Worm (Caenorhabditis elegans) whole organism, late embryonic: ENCODE data around the gene Y62E10A.6.
A peak's percentile ranks its signal among the peaks of the same experiment; 100 is the strongest.

Experiments
- C08G9.2 ChIP-seq: sonication (generic microtip); optimal IDR thresholded peaks from 2 replicates; lab custom pipeline; 2016; ENCODE audit warnings: mild to moderate bottlenecking, missing genetic modification characterization, moderate library complexity, missing compliant biosample characterization
- F13H6.1 ChIP-seq: sonication (generic microtip); optimal IDR thresholded peaks from 2 replicates; lab custom pipeline; 2016; ENCODE audit warnings: missing genetic modification characterization, missing compliant biosample characterization
- ahr-1 ChIP-seq: sonication (generic microtip); optimal IDR thresholded peaks from 2 replicates; lab custom pipeline; 2016; ENCODE audit warnings: missing genetic modification characterization, missing compliant biosample characterization
- ama-1 ChIP-seq: fragments of 150-350 bp; optimal IDR thresholded peaks from 2 replicates; lab custom pipeline; 2014
- ceh-18 ChIP-seq: sonication (generic microtip); optimal IDR thresholded peaks from 2 replicates; lab custom pipeline; 2016; ENCODE audit warnings: missing genetic modification characterization, missing compliant biosample characterization
- ceh-2 ChIP-seq: sonication (generic microtip); optimal IDR thresholded peaks from 2 replicates; lab custom pipeline; 2016; ENCODE audit warnings: missing genotype, missing genetic modification characterization, missing compliant biosample characterization
- ceh-31 ChIP-seq: sonication (generic microtip); optimal IDR thresholded peaks from 2 replicates; lab custom pipeline; 2016; ENCODE audit warnings: missing genetic modification characterization, missing compliant biosample characterization
- ceh-34 ChIP-seq: sonication (generic microtip); optimal IDR thresholded peaks from 2 replicates; lab custom pipeline; 2016; ENCODE audit warnings: mild to moderate bottlenecking, missing genetic modification characterization, missing compliant biosample characterization
- ceh-45 ChIP-seq: fragments of 200-800 bp; sonication (Bioruptor generic); IDR thresholded peaks from 2 replicates; pipeline ENCODE4 v1.3.6; 2022; ENCODE audit warnings: missing genetic modification reagents, missing genetic modification characterization, missing compliant biosample characterization
- ceh-48 ChIP-seq: sonication (generic microtip); optimal IDR thresholded peaks from 2 replicates; lab custom pipeline; 2016; ENCODE audit warnings: missing genetic modification characterization, inconsistent platforms, missing compliant biosample characterization
- ceh-6 ChIP-seq: fragments of 200-800 bp; sonication (Bioruptor generic); optimal IDR thresholded peaks from 2 replicates; lab custom pipeline; 2018; ENCODE audit warnings: mild to moderate bottlenecking, missing genetic modification characterization, missing compliant biosample characterization
- che-1 ChIP-seq: sonication (generic microtip); optimal IDR thresholded peaks from 2 replicates; lab custom pipeline; 2016; ENCODE audit warnings: mild to moderate bottlenecking, missing genetic modification characterization, missing compliant biosample characterization
- dmd-4 ChIP-seq: sonication (generic microtip); optimal IDR thresholded peaks from 2 replicates; lab custom pipeline; 2016; ENCODE audit warnings: borderline replicate concordance, missing genetic modification characterization, missing compliant biosample characterization
- elt-2 ChIP-seq: sonication (generic microtip); optimal IDR thresholded peaks from 2 replicates; lab custom pipeline; 2016; ENCODE audit warnings: missing genetic modification reagents, missing genetic modification characterization, missing compliant biosample characterization
- fax-1 ChIP-seq: sonication (generic microtip); optimal IDR thresholded peaks from 2 replicates; lab custom pipeline; 2016; ENCODE audit warnings: missing genotype, missing genetic modification characterization, missing compliant biosample characterization
- fkh-10 ChIP-seq: fragments of 150-350 bp; optimal IDR thresholded peaks from 2 replicates; lab custom pipeline; 2014; ENCODE audit warnings: missing biosample characterization, missing genetic modification reagents, missing genetic modification characterization
- hlh-13 ChIP-seq: fragments of 200-800 bp; sonication (Bioruptor generic); optimal IDR thresholded peaks from 2 replicates; lab custom pipeline; 2018; ENCODE audit warnings: mild to moderate bottlenecking, missing genetic modification characterization, missing compliant biosample characterization
- hlh-6 ChIP-seq: sonication (generic microtip); optimal IDR thresholded peaks from 2 replicates; lab custom pipeline; 2016; ENCODE audit warnings: missing genotype, missing genetic modification characterization, missing compliant biosample characterization
- hlh-8 ChIP-seq: sonication (generic microtip); optimal IDR thresholded peaks from 2 replicates; lab custom pipeline; 2016; ENCODE audit warnings: missing genotype, missing genetic modification characterization, missing compliant biosample characterization
- madf-2 ChIP-seq: sonication (generic microtip); optimal IDR thresholded peaks from 2 replicates; lab custom pipeline; 2017; ENCODE audit warnings: missing genetic modification characterization, missing compliant biosample characterization
- mec-3 ChIP-seq: sonication (generic microtip); optimal IDR thresholded peaks from 2 replicates; lab custom pipeline; 2016; ENCODE audit warnings: borderline replicate concordance, missing genetic modification characterization, missing compliant biosample characterization
- nfya-1 ChIP-seq: sonication (generic microtip); optimal IDR thresholded peaks from 2 replicates; lab custom pipeline; 2017; ENCODE audit warnings: missing genetic modification characterization, mild to moderate bottlenecking, missing compliant biosample characterization, antibody characterized with exemption, moderate library complexity
- npax-4 ChIP-seq: sonication (generic microtip); optimal IDR thresholded peaks from 2 replicates; lab custom pipeline; 2016; ENCODE audit warnings: missing genetic modification characterization, missing compliant biosample characterization
- odd-2 ChIP-seq: sonication (generic microtip); optimal IDR thresholded peaks from 2 replicates; lab custom pipeline; 2017; ENCODE audit warnings: antibody characterized with exemption, mild to moderate bottlenecking, missing genetic modification characterization, missing compliant biosample characterization
- pax-1 ChIP-seq: fragments of 150-350 bp; optimal IDR thresholded peaks from 2 replicates; lab custom pipeline; 2014; ENCODE audit warnings: missing biosample characterization, missing genetic modification characterization
- pros-1 ChIP-seq: fragments of 150-350 bp; optimal IDR thresholded peaks from 2 replicates; lab custom pipeline; 2014; ENCODE audit warnings: missing biosample characterization, missing genetic modification reagents, missing genetic modification characterization
- ref-2 ChIP-seq: sonication (generic microtip); optimal IDR thresholded peaks from 2 replicates; lab custom pipeline; 2016; ENCODE audit warnings: missing genetic modification characterization, missing compliant biosample characterization
- rnt-1 ChIP-seq: sonication (generic microtip); optimal IDR thresholded peaks from 2 replicates; lab custom pipeline; 2016; ENCODE audit warnings: missing genetic modification characterization, missing compliant biosample characterization
- sox-2 ChIP-seq: fragments of 200-800 bp; sonication (Bioruptor generic); IDR thresholded peaks from 2 replicates; pipeline ENCODE4 v1.3.6; 2022; ENCODE audit warnings: missing genetic modification reagents, missing genetic modification characterization, missing compliant biosample characterization
- sox-4 ChIP-seq: sonication (generic microtip); optimal IDR thresholded peaks from 2 replicates; lab custom pipeline; 2017; ENCODE audit warnings: mild to moderate bottlenecking, missing genetic modification characterization, inconsistent platforms, missing compliant biosample characterization
- ttx-3 ChIP-seq: sonication (generic microtip); optimal IDR thresholded peaks from 2 replicates; lab custom pipeline; 2016; ENCODE audit warnings: missing genetic modification reagents, missing genetic modification characterization, missing compliant biosample characterization
- unc-55 ChIP-seq: sonication (generic microtip); optimal IDR thresholded peaks from 2 replicates; lab custom pipeline; 2017; ENCODE audit warnings: missing biosample characterization, missing genetic modification reagents, missing genetic modification characterization

The Y62E10A.6 gene

ce11 chrIV:13370235-13370739 is 1.5 kb upstream of the Y62E10A.6 start, which contains the start of the genes rla-2, popl-7 and Y62E10A.24:
Gene rla-2, minus strand, starts transcription at chrIV:13370285.
Gene popl-7, plus strand, starts transcription at chrIV:13370689.
Gene Y62E10A.24, plus strand, starts transcription at chrIV:13370710.
- TF ChIP-seq pax-1 (tag; lab: Kevin White, UChicago) (no peak), mec-3 (no peak), nfya-1 (no peak), hlh-8 (tag; lab: Kevin White, UChicago) (no peak), ceh-48 (tag; lab: Kevin White, UChicago) (no peak), ahr-1 (no peak), ceh-18 (tag; lab: Kevin White, UChicago) (no peak), unc-55 (GFP tag; lab: Kevin White, UChicago) (no peak), ceh-45 (no peak), hlh-13 (GFP tag; lab: Kevin White, UChicago) (no peak), madf-2 (tag; lab: Kevin White, UChicago) (no peak)

- TF ChIP-seq unc-55 (GFP tag; lab: Kevin White, UChicago) = no peak
- no peak for TF ChIP-seq F13H6.1 (tag; lab: Kevin White, UChicago)
- no peak for TF ChIP-seq ref-2 (tag; lab: Kevin White, UChicago)
- TF ChIP-seq ceh-48 (tag; lab: Kevin White, UChicago) = peak; percentile 54
- TF ChIP-seq, all 69 proteins: peak for 1
These were observed 3.1 kb downstream of the Y62E10A.6 start for ce11 chrIV:13374918-13375317.

ce11 chrIV:13377716-13378115 is 5.9 kb downstream of the Y62E10A.6 start, which contains the start of gene mau-8:
Gene mau-8, plus strand, starts transcription at chrIV:13378016.
- TF ChIP-seq ttx-3 (no peak), ceh-2 (tag; lab: Kevin White, UChicago) (no peak), madf-2 (tag; lab: Kevin White, UChicago) (no peak), hlh-13 (GFP tag; lab: Kevin White, UChicago) (no peak), npax-4 (no peak), pros-1 (no peak), fax-1 (tag; lab: Kevin White, UChicago) (no peak), ceh-18 (tag; lab: Kevin White, UChicago) (no peak), C08G9.2 (no peak), sox-4 (tag; lab: Kevin White, UChicago) (no peak), ceh-31 (tag; lab: Kevin White, UChicago) (no peak), nfya-1 (no peak), ceh-6 (GFP tag; lab: Kevin White, UChicago) (no peak), hlh-8 (tag; lab: Kevin White, UChicago) (no peak)

- no peak for TF ChIP-seq dmd-4 (tag; lab: Kevin White, UChicago)
- no peak for TF ChIP-seq pax-1 (tag; lab: Kevin White, UChicago)
- TF ChIP-seq mec-3 = no peak
- no peak for TF ChIP-seq ceh-31 (tag; lab: Kevin White, UChicago)
- no peak for TF ChIP-seq che-1 (tag; lab: Kevin White, UChicago)
- TF ChIP-seq rnt-1 (tag; lab: Kevin White, UChicago) = no peak
- TF ChIP-seq ama-1 (lab: Kevin White, UChicago) = no peak
- no peak for TF ChIP-seq hlh-13 (GFP tag; lab: Kevin White, UChicago)
These were observed 8.7 kb downstream of the Y62E10A.6 start for ce11 chrIV:13380506-13380905.

ce11 chrIV:13381823-13382222 is 10.0 kb downstream of the Y62E10A.6 start, which contains the start of gene emc-3:
Gene emc-3, minus strand, starts transcription at chrIV:13381923.
- no peak for TF ChIP-seq npax-4
- TF ChIP-seq ceh-45 = no peak
- TF ChIP-seq ceh-34 (tag; lab: Kevin White, UChicago) = no peak
- no peak for TF ChIP-seq hlh-6 (tag; lab: Kevin White, UChicago)
- no peak for TF ChIP-seq hlh-8 (tag; lab: Kevin White, UChicago)
- TF ChIP-seq pros-1 = no peak
- TF ChIP-seq odd-2 (tag; lab: Kevin White, UChicago) = no peak
- no peak for TF ChIP-seq sox-2
- no peak for TF ChIP-seq fkh-10 (GFP tag; lab: Kevin White, UChicago)
- TF ChIP-seq elt-2 (tag; lab: Kevin White, UChicago) = no peak
